Worm (Caenorhabditis elegans) whole organism, L3 larva: ENCODE data around the gene idpp-3.
A peak's percentile ranks its signal among the peaks of the same experiment; 100 is the strongest.

Source experiments
- R02D3.7 ChIP-seq: fragments of 150-350 bp; optimal IDR thresholded peaks from 2 replicates; lab custom pipeline; 2014; ENCODE audit warnings: missing biosample characterization, missing genetic modification characterization
- ZK546.5 ChIP-seq: sonication (generic microtip); optimal IDR thresholded peaks from 2 replicates; lab custom pipeline; 2017; ENCODE audit warnings: missing biosample characterization, missing genetic modification characterization
- ama-1 ChIP-seq: fragments of 150-350 bp; optimal IDR thresholded peaks from 2 replicates; lab custom pipeline; 2018
- ceh-16 ChIP-seq: sonication (generic microtip); optimal IDR thresholded peaks from 2 replicates; lab custom pipeline; 2017; ENCODE audit warnings: missing biosample characterization, missing genetic modification characterization
- ceh-28 ChIP-seq: fragments of 150-350 bp; optimal IDR thresholded peaks from 2 replicates; lab custom pipeline; 2014; ENCODE audit warnings: missing biosample characterization, missing genetic modification reagents, missing genetic modification characterization
- ceh-82 ChIP-seq: fragments of 150-350 bp; optimal IDR thresholded peaks from 2 replicates; lab custom pipeline; 2014; ENCODE audit warnings: missing biosample characterization, missing genetic modification characterization
- ceh-9 ChIP-seq: sonication (generic microtip); optimal IDR thresholded peaks from 2 replicates; lab custom pipeline; 2018; ENCODE audit warnings: missing biosample characterization, missing genetic modification characterization
- daf-12 ChIP-seq: fragments of 150-350 bp; optimal IDR thresholded peaks from 2 replicates; lab custom pipeline; 2014; ENCODE audit warnings: missing biosample characterization, missing genetic modification reagents, missing genetic modification characterization
- egl-27 ChIP-seq: sonication (generic microtip); optimal IDR thresholded peaks from 4 replicates; lab custom pipeline; 2017; ENCODE audit warnings: missing biosample characterization, missing genetic modification reagents, missing genetic modification characterization
- elt-1 ChIP-seq: fragments of 150-350 bp; optimal IDR thresholded peaks from 2 replicates; lab custom pipeline; 2014; ENCODE audit warnings: missing biosample characterization, missing genetic modification characterization
- elt-3 ChIP-seq, 3 experiments: fragments of 150-350 bp in 1 of 3; sonication (generic microtip) in 2 of 3; optimal IDR thresholded peaks; 2 replicates in 2 of 3; 4 replicates in 1 of 3; lab custom pipeline; 2014 to 2017; ENCODE audit warnings: missing biosample characterization in 3 of 3, missing genetic modification characterization in 3 of 3
- eor-1 ChIP-seq, 2 experiments: fragments of 150-350 bp; optimal IDR thresholded peaks; 2 replicates each; lab custom pipeline; 2014 to 2018; ENCODE audit warnings: missing biosample characterization in 2 of 2, missing genetic modification characterization in 2 of 2
- hmg-11 ChIP-seq: sonication (generic microtip); optimal IDR thresholded peaks from 2 replicates; lab custom pipeline; 2016; ENCODE audit warnings: missing genetic modification characterization, missing compliant biosample characterization
- jun-1 ChIP-seq: fragments of 150-350 bp; optimal IDR thresholded peaks from 2 replicates; lab custom pipeline; 2014; ENCODE audit warnings: missing biosample characterization, missing genetic modification reagents, missing genetic modification characterization
- lin-39 ChIP-seq: fragments of 150-350 bp; optimal IDR thresholded peaks from 2 replicates; lab custom pipeline; 2018; ENCODE audit warnings: missing biosample characterization, missing genetic modification reagents, missing genetic modification characterization
- mdl-1 ChIP-seq: fragments of 150-350 bp; optimal IDR thresholded peaks from 2 replicates; lab custom pipeline; 2014; ENCODE audit warnings: missing biosample characterization, missing genetic modification characterization
- mml-1 ChIP-seq: fragments of 150-350 bp; sonication (generic microtip); optimal IDR thresholded peaks from 3 replicates; lab custom pipeline; 2014; ENCODE audit warnings: missing biosample characterization, missing genetic modification characterization
- nhr-12 ChIP-seq: fragments of 150-350 bp; optimal IDR thresholded peaks from 2 replicates; lab custom pipeline; 2014; ENCODE audit warnings: missing biosample characterization, missing genetic modification characterization
- nhr-23 ChIP-seq: fragments of 150-350 bp; optimal IDR thresholded peaks from 2 replicates; lab custom pipeline; 2014; ENCODE audit warnings: missing biosample characterization, missing genetic modification reagents, missing genetic modification characterization
- nhr-237 ChIP-seq: fragments of 150-350 bp; optimal IDR thresholded peaks from 2 replicates; lab custom pipeline; 2014; ENCODE audit warnings: missing biosample characterization, missing genetic modification characterization
- nhr-43 ChIP-seq: sonication (generic microtip); optimal IDR thresholded peaks from 2 replicates; lab custom pipeline; 2016; ENCODE audit warnings: mild to moderate bottlenecking, missing genetic modification characterization, missing compliant biosample characterization; ENCODE audit not compliant: poor library complexity, severe bottlenecking
- nhr-76 ChIP-seq: fragments of 150-350 bp; sonication (generic microtip); optimal IDR thresholded peaks from 5 replicates; lab custom pipeline; 2014; ENCODE audit warnings: missing biosample characterization, missing genetic modification characterization
- pha-4 ChIP-seq: fragments of 150-350 bp; optimal IDR thresholded peaks from 2 replicates; lab custom pipeline; 2014; ENCODE audit warnings: missing biosample characterization, missing genetic modification reagents, missing genetic modification characterization
- snpc-4 ChIP-seq: fragments of 150-350 bp; optimal IDR thresholded peaks from 2 replicates; lab custom pipeline; 2014; ENCODE audit warnings: missing biosample characterization, missing genetic modification characterization
- tbx-2 ChIP-seq: sonication (generic microtip); optimal IDR thresholded peaks from 2 replicates; lab custom pipeline; 2016; ENCODE audit warnings: mild to moderate bottlenecking, missing genetic modification characterization, missing compliant biosample characterization
- unc-62 ChIP-seq: fragments of 150-350 bp; sonication (generic microtip); optimal IDR thresholded peaks from 4 replicates; lab custom pipeline; 2014; ENCODE audit warnings: missing biosample characterization, missing genetic modification reagents, missing genetic modification characterization
- zag-1 ChIP-seq: fragments of 150-350 bp; optimal IDR thresholded peaks from 2 replicates; lab custom pipeline; 2014; ENCODE audit warnings: missing biosample characterization, missing genetic modification characterization
- ztf-11 ChIP-seq: fragments of 150-350 bp; optimal IDR thresholded peaks from 2 replicates; lab custom pipeline; 2014; ENCODE audit warnings: missing biosample characterization, missing genetic modification characterization
- ztf-4 ChIP-seq: fragments of 150-350 bp; optimal IDR thresholded peaks from 2 replicates; lab custom pipeline; 2014; ENCODE audit warnings: missing biosample characterization, missing genetic modification characterization

idpp-3 gene

ce11 chrX:14959393-14960073, 1.8 kb downstream of the idpp-3 start:
- no peak for TF ChIP-seq mdl-1 (tag; lab: Kevin White, UChicago)
- no peak for TF ChIP-seq lin-39

ce11 chrX:14958401-14958800, 3.0 kb downstream of the idpp-3 start:
- TF ChIP-seq hmg-11 (tag; lab: Kevin White, UChicago) (no peak), elt-1 (no peak), nhr-43 (tag; lab: Kevin White, UChicago) (no peak), ceh-9 (tag; lab: Kevin White, UChicago) (no peak), eor-1 (tag; optimal IDR thresholded peaks at IDR 0.05; lab: Kevin White, UChicago) (no peak), jun-1 (tag; lab: Kevin White, UChicago) (no peak), daf-12 (no peak), tbx-2 (tag; lab: Kevin White, UChicago) (no peak), nhr-12 (tag; lab: Kevin White, UChicago) (no peak), elt-3 (tag; optimal IDR thresholded peaks at IDR 0.05; lab: Kevin White, UChicago) (no peak), ceh-28 (tag; lab: Kevin White, UChicago) (no peak), snpc-4 (tag; lab: Kevin White, UChicago) (no peak), ztf-11 (tag; lab: Kevin White, UChicago) (no peak), ceh-82 (tag; lab: Kevin White, UChicago) (no peak), R02D3.7 (tag; lab: Kevin White, UChicago) (no peak)

- TF ChIP-seq nhr-76 (tag; lab: Kevin White, UChicago) = no peak
- no peak for TF ChIP-seq eor-1 (tag; optimal IDR thresholded peaks at IDR 0.05; lab: Kevin White, UChicago)
- TF ChIP-seq, all 47 proteins: peak for 0
Observed at ce11 chrX:14957176-14957575, 4.2 kb downstream of the idpp-3 start.

- no peak for TF ChIP-seq ztf-4 (tag; lab: Kevin White, UChicago)
- TF ChIP-seq, all 47 proteins: peak for 0
Observed at ce11 chrX:14954548-14954947, 6.8 kb downstream of the idpp-3 start, which contains the start of gene pag-3. pag-3 (minus strand) TSS chrX:14954648.

- TF ChIP-seq zag-1 (tag; lab: Kevin White, UChicago) (no peak), ztf-4 (tag; lab: Kevin White, UChicago) (no peak), ceh-82 (tag; lab: Kevin White, UChicago) (no peak), lin-39 (no peak), mml-1 (no peak), ama-1 (lab: Kevin White, UChicago) (no peak), ceh-16 (tag; lab: Kevin White, UChicago) (no peak), unc-62 (GFP tag; lab: Kevin White, UChicago) (no peak), nhr-237 (tag; lab: Kevin White, UChicago) (no peak), egl-27 (no peak), elt-1 (no peak), mdl-1 (tag; lab: Kevin White, UChicago) (no peak), ceh-28 (tag; lab: Kevin White, UChicago) (no peak), ZK546.5 (no peak)
Observed at ce11 chrX:14951797-14952196, 9.6 kb downstream of the idpp-3 start.

ce11 chrX:14947355-14947668, 14.1 kb downstream of the idpp-3 start:
- TF ChIP-seq pha-4 = peak; percentile 3
- peak; percentile 76 for TF ChIP-seq nhr-23 (tag; lab: Kevin White, UChicago)
- TF ChIP-seq nhr-12 (tag; lab: Kevin White, UChicago) = no peak
- TF ChIP-seq, all 47 proteins: peak for 2
